Worm (Caenorhabditis elegans): ENCODE results near the gene Y57G7A.2.

- TF ChIP-seq aly-1 (tag; optimal IDR thresholded peaks at IDR 0.05) (no peak), ceh-36 (tag; optimal IDR thresholded peaks at IDR 0.05) (no peak), ets-7 (tag; optimal IDR thresholded peaks at IDR 0.05) (no peak), ama-1 (optimal IDR thresholded peaks at IDR 0.05) (no peak), flt-1 (GFP tag; IDR thresholded peaks at IDR 0.05) (no peak), pes-1 (GFP tag; IDR thresholded peaks at IDR 0.05) (no peak), F13C5.2 (tag; optimal IDR thresholded peaks at IDR 0.05) (no peak), tra-4 (tag; optimal IDR thresholded peaks at IDR 0.05) (no peak), ceh-13 (GFP tag; optimal IDR thresholded peaks at IDR 0.05) (no peak), hmbx-1 (tag; optimal IDR thresholded peaks at IDR 0.05) (no peak), hmg-4 (GFP tag; optimal IDR thresholded peaks at IDR 0.05) (no peak), tbx-11 (GFP tag; IDR thresholded peaks at IDR 0.05) (no peak), sea-1 (GFP tag; conservative IDR thresholded peaks at IDR 0.05) (no peak)
Measured at ce11 chrII:1276778-1277177, 19.1 kb upstream of the Y57G7A.2 start, which contains the start of gene Y57G7A.11.
